Worm (Caenorhabditis elegans) whole organism, L2 larva: ENCODE measurements around the gene lmp-2.
A peak's percentile ranks its signal among the peaks of the same experiment; 100 is the strongest.

ENCODE experiments used
- C34F6.9 ChIP-seq: fragments of 150-350 bp; optimal IDR thresholded peaks from 2 replicates; lab custom pipeline; 2014; ENCODE audit warnings: missing biosample characterization, missing genetic modification characterization
- F13H6.1 ChIP-seq: sonication (generic microtip); optimal IDR thresholded peaks from 2 replicates; lab custom pipeline; 2016; ENCODE audit warnings: missing genetic modification characterization, missing compliant biosample characterization
- R02D3.7 ChIP-seq: fragments of 150-350 bp; optimal IDR thresholded peaks from 2 replicates; lab custom pipeline; 2014; ENCODE audit warnings: missing biosample characterization, missing genetic modification characterization
- Y55F3AM.14 ChIP-seq: fragments of 200-800 bp; sonication (Bioruptor generic); optimal IDR thresholded peaks from 2 replicates; lab custom pipeline; 2018; ENCODE audit warnings: mild to moderate bottlenecking, missing genetic modification characterization, missing compliant biosample characterization
- ZK546.5 ChIP-seq: sonication (generic microtip); optimal IDR thresholded peaks from 2 replicates; lab custom pipeline; 2017; ENCODE audit warnings: missing biosample characterization, missing genetic modification characterization
- alr-1 ChIP-seq: fragments of 150-350 bp; optimal IDR thresholded peaks from 2 replicates; lab custom pipeline; 2014; ENCODE audit warnings: missing biosample characterization, missing genetic modification characterization
- aly-2 ChIP-seq: fragments of 150-350 bp; optimal IDR thresholded peaks from 2 replicates; lab custom pipeline; 2014; ENCODE audit warnings: missing biosample characterization, missing genetic modification characterization
- blmp-1 ChIP-seq: sonication (generic microtip); optimal IDR thresholded peaks from 2 replicates; lab custom pipeline; 2017; ENCODE audit warnings: missing genetic modification characterization, mild to moderate bottlenecking, missing compliant biosample characterization, antibody characterized with exemption, moderate library complexity; ENCODE audit not compliant: insufficient read depth
- ceh-16 ChIP-seq: fragments of 150-350 bp; optimal IDR thresholded peaks from 2 replicates; lab custom pipeline; 2014; ENCODE audit warnings: missing biosample characterization, missing genetic modification characterization
- ceh-82 ChIP-seq: fragments of 150-350 bp; optimal IDR thresholded peaks from 2 replicates; lab custom pipeline; 2014; ENCODE audit warnings: missing biosample characterization, missing genetic modification characterization
- crh-2 ChIP-seq: sonication (generic microtip); optimal IDR thresholded peaks from 2 replicates; lab custom pipeline; 2017; ENCODE audit warnings: missing biosample characterization, missing genetic modification characterization
- dmd-4 ChIP-seq: sonication (generic microtip); optimal IDR thresholded peaks from 2 replicates; lab custom pipeline; 2017; ENCODE audit warnings: missing biosample characterization, missing genetic modification characterization
- egl-27 ChIP-seq: sonication (generic microtip); optimal IDR thresholded peaks from 3 replicates; lab custom pipeline; 2017; ENCODE audit warnings: missing biosample characterization, missing genetic modification reagents, missing genetic modification characterization
- elt-1 ChIP-seq: fragments of 150-350 bp; optimal IDR thresholded peaks from 2 replicates; lab custom pipeline; 2014; ENCODE audit warnings: missing biosample characterization, missing genetic modification characterization
- elt-3 ChIP-seq: sonication (generic microtip); optimal IDR thresholded peaks from 2 replicates; lab custom pipeline; 2017; ENCODE audit warnings: missing biosample characterization, missing genetic modification characterization
- fos-1 ChIP-seq: fragments of 150-350 bp; optimal IDR thresholded peaks from 2 replicates; lab custom pipeline; 2014; ENCODE audit warnings: missing biosample characterization, missing genetic modification characterization
- lin-11 ChIP-seq: fragments of 150-350 bp; sonication (generic microtip); optimal IDR thresholded peaks from 2 replicates; lab custom pipeline; 2014; ENCODE audit warnings: missing biosample characterization, missing genetic modification characterization, inconsistent platforms, mixed read lengths
- lin-13 ChIP-seq: fragments of 150-350 bp; optimal IDR thresholded peaks from 2 replicates; lab custom pipeline; 2014; ENCODE audit warnings: missing biosample characterization, missing genetic modification reagents, missing genetic modification characterization
- lin-39 ChIP-seq: fragments of 150-350 bp; optimal IDR thresholded peaks from 2 replicates; lab custom pipeline; 2014; ENCODE audit warnings: missing biosample characterization, missing genetic modification reagents, missing genetic modification characterization
- lsy-2 ChIP-seq, 2 experiments: fragments of 150-350 bp in 1 of 2; sonication (generic microtip) in 1 of 2; optimal IDR thresholded peaks; 2 replicates each; lab custom pipeline; 2014 to 2017; ENCODE audit warnings: missing biosample characterization in 2 of 2, missing genetic modification characterization in 2 of 2
- mab-5 ChIP-seq: fragments of 150-350 bp; optimal IDR thresholded peaks from 2 replicates; lab custom pipeline; 2014; ENCODE audit warnings: missing biosample characterization, missing genetic modification characterization
- mbf-1 ChIP-seq: sonication (generic microtip); optimal IDR thresholded peaks from 2 replicates; lab custom pipeline; 2017; ENCODE audit warnings: missing biosample characterization, missing genetic modification characterization
- mdl-1 ChIP-seq, 2 experiments: fragments of 150-350 bp in 1 of 2; sonication (generic microtip) in 1 of 2; optimal IDR thresholded peaks; 2 replicates each; lab custom pipeline; 2017; ENCODE audit warnings: missing biosample characterization in 2 of 2, missing genetic modification characterization in 2 of 2
- nhr-10 ChIP-seq: sonication (generic microtip); optimal IDR thresholded peaks from 2 replicates; lab custom pipeline; 2017; ENCODE audit warnings: missing biosample characterization, missing genetic modification characterization
- nhr-11 ChIP-seq: fragments of 150-350 bp; optimal IDR thresholded peaks from 2 replicates; lab custom pipeline; 2014; ENCODE audit warnings: missing biosample characterization, missing genetic modification characterization
- nhr-12 ChIP-seq: fragments of 150-350 bp; optimal IDR thresholded peaks from 2 replicates; lab custom pipeline; 2014; ENCODE audit warnings: missing biosample characterization, missing genetic modification characterization
- nhr-129 ChIP-seq: fragments of 150-350 bp; optimal IDR thresholded peaks from 2 replicates; lab custom pipeline; 2014; ENCODE audit warnings: missing biosample characterization, missing genetic modification characterization
- nhr-23 ChIP-seq: fragments of 150-350 bp; optimal IDR thresholded peaks from 2 replicates; lab custom pipeline; 2014; ENCODE audit warnings: missing biosample characterization, missing genetic modification reagents, missing genetic modification characterization
- nhr-237 ChIP-seq: fragments of 150-350 bp; optimal IDR thresholded peaks from 2 replicates; lab custom pipeline; 2014; ENCODE audit warnings: missing biosample characterization, missing genetic modification characterization
- nhr-25 ChIP-seq: fragments of 150-350 bp; sonication (generic microtip); optimal IDR thresholded peaks from 3 replicates; lab custom pipeline; 2014; ENCODE audit warnings: missing biosample characterization, missing genetic modification characterization
- nhr-6 ChIP-seq: fragments of 150-350 bp; optimal IDR thresholded peaks from 2 replicates; lab custom pipeline; 2014; ENCODE audit warnings: missing biosample characterization, missing genetic modification characterization
- peb-1 ChIP-seq: fragments of 150-350 bp; optimal IDR thresholded peaks from 2 replicates; lab custom pipeline; 2014; ENCODE audit warnings: missing biosample characterization, missing genetic modification characterization
- sem-4 ChIP-seq: fragments of 150-350 bp; optimal IDR thresholded peaks from 2 replicates; lab custom pipeline; 2014; ENCODE audit warnings: missing biosample characterization, missing genetic modification reagents, missing genetic modification characterization
- skn-1 ChIP-seq: sonication (generic microtip); optimal IDR thresholded peaks from 2 replicates; lab custom pipeline; 2017; ENCODE audit warnings: missing biosample characterization, missing genetic modification characterization
- sma-9 ChIP-seq, 2 experiments: fragments of 150-350 bp in 1 of 2; sonication (generic microtip) in 1 of 2; optimal IDR thresholded peaks; 2 replicates each; lab custom pipeline; 2014 to 2016; ENCODE audit warnings: missing genetic modification characterization in 2 of 2, mild to moderate bottlenecking in 1 of 2, missing biosample characterization in 1 of 2, missing compliant biosample characterization in 1 of 2, missing genetic modification reagents in 1 of 2, moderate library complexity in 1 of 2
- snpc-4 ChIP-seq: fragments of 150-350 bp; optimal IDR thresholded peaks from 2 replicates; lab custom pipeline; 2014; ENCODE audit warnings: missing biosample characterization, missing genetic modification characterization
- unc-39 ChIP-seq: fragments of 150-350 bp; optimal IDR thresholded peaks from 2 replicates; lab custom pipeline; 2014; ENCODE audit warnings: missing biosample characterization, missing genetic modification characterization
- unc-55 ChIP-seq: fragments of 150-350 bp; sonication (generic microtip); optimal IDR thresholded peaks from 3 replicates; lab custom pipeline; 2014; ENCODE audit warnings: missing biosample characterization, missing genetic modification reagents, missing genetic modification characterization
- unc-62 ChIP-seq: fragments of 150-350 bp; optimal IDR thresholded peaks from 2 replicates; lab custom pipeline; 2014; ENCODE audit warnings: missing biosample characterization, missing genetic modification reagents, missing genetic modification characterization
- zag-1 ChIP-seq: fragments of 150-350 bp; optimal IDR thresholded peaks from 2 replicates; lab custom pipeline; 2014; ENCODE audit warnings: missing biosample characterization, missing genetic modification characterization
- ztf-11 ChIP-seq: sonication (generic microtip); optimal IDR thresholded peaks from 2 replicates; lab custom pipeline; 2017; ENCODE audit warnings: missing biosample characterization, missing genetic modification characterization
- ztf-4 ChIP-seq: fragments of 150-350 bp; optimal IDR thresholded peaks from 2 replicates; lab custom pipeline; 2014; ENCODE audit warnings: missing biosample characterization, missing genetic modification characterization

The lmp-2 gene

DNA sequence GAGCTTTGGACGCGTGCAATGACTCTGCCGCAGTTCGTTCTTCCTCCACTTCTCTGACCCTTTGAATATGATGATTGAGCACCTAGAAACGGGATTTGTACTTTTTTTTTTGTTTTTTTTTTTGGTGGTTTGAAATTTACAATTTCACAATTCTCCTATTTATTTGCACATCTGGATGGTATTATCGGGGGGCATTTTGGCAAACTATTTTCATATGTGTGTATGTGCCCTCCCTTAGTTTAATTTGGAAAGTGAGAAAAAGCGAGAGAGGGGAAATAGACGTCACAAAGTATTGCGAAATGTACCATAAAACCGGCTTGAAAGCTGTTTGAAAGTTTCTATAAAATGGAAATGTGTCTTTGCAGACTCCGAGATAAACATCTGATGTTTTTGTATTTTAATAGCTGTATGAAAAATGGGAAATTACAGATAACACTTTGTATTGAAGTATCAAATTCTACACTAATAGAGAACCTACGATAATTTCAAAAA is 39.0 kb upstream of the lmp-2 start:
- no peak for TF ChIP-seq nhr-129
- TF ChIP-seq nhr-25 (tag; lab: Kevin White, UChicago) = peak; percentile 57
- TF ChIP-seq sma-9 (GFP tag; optimal IDR thresholded peaks at IDR 0.05; lab: Kevin White, UChicago) = peak; percentile 6
- TF ChIP-seq sma-9 (tag; optimal IDR thresholded peaks at IDR 0.05; lab: Kevin White, UChicago) = no peak
- peak; percentile 9 for TF ChIP-seq unc-55
- TF ChIP-seq sem-4 (tag; lab: Kevin White, UChicago) = peak; percentile 13
- no peak for TF ChIP-seq skn-1
- TF ChIP-seq snpc-4 (tag; lab: Kevin White, UChicago) = no peak
- TF ChIP-seq nhr-237 (tag; lab: Kevin White, UChicago) = no peak
- TF ChIP-seq, all 48 proteins: peak for 4

ce11 chrX:1088048-1088447 is 37.4 kb upstream of the lmp-2 start, which contains the start of gene rei-2:
Gene rei-2, minus strand, starts transcription at chrX:1088148.
- no peak for TF ChIP-seq snpc-4 (tag; lab: Kevin White, UChicago)
- no peak for TF ChIP-seq egl-27 (tag; lab: Kevin White, UChicago)
- TF ChIP-seq R02D3.7 (tag; lab: Kevin White, UChicago) = no peak
- no peak for TF ChIP-seq ceh-16 (tag; lab: Kevin White, UChicago)
- TF ChIP-seq unc-55 = no peak
- no peak for TF ChIP-seq elt-3 (tag; lab: Kevin White, UChicago)
- TF ChIP-seq fos-1 (tag; lab: Kevin White, UChicago) = no peak
- TF ChIP-seq mab-5 (tag; lab: Kevin White, UChicago) = no peak
- no peak for TF ChIP-seq mdl-1 (tag; optimal IDR thresholded peaks at IDR 0.05; lab: Kevin White, UChicago)
- TF ChIP-seq unc-62 = no peak
- no peak for TF ChIP-seq lin-11 (tag; lab: Kevin White, UChicago)

- TF ChIP-seq lin-11 (tag; lab: Kevin White, UChicago) = no peak
Measured at ce11 chrX:1089133-1089532, 36.3 kb upstream of the lmp-2 start.

DNA sequence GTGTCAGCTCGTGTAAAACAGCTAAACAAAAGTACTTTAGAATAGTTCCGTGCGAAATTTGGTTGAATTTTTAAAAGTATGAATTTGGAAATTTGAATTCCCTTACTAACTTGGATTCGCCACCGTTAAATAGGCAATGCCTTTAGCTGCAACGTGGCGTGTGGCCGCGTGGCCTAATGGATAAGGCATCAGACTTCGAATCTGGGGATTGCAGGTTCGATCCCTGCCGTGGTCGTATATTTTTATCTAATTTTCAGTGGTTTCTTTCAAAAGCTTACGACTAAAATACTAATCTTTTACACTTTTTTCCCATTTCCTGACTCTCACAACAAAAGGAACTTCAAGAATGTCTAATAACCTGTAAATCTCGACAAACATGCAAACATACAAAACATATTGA is 35.7 kb upstream of the lmp-2 start:
- no peak for TF ChIP-seq blmp-1
- no peak for TF ChIP-seq nhr-6 (tag; lab: Kevin White, UChicago)
- no peak for TF ChIP-seq nhr-10 (tag; lab: Kevin White, UChicago)
- TF ChIP-seq unc-55 = no peak
- TF ChIP-seq lin-13 = no peak

- TF ChIP-seq fos-1 (tag; lab: Kevin White, UChicago) (peak; percentile 92), mdl-1 (tag; optimal IDR thresholded peaks at IDR 0.05; lab: Kevin White, UChicago) (peak; percentile 95 to 98), skn-1 (no peak), nhr-12 (tag; lab: Kevin White, UChicago) (no peak), sem-4 (tag; lab: Kevin White, UChicago) (peak; percentile 97), sma-9 (GFP tag; optimal IDR thresholded peaks at IDR 0.05; lab: Kevin White, UChicago) (peak; percentile 97), sma-9 (tag; optimal IDR thresholded peaks at IDR 0.05; lab: Kevin White, UChicago) (no peak), zag-1 (tag; lab: Kevin White, UChicago) (peak; percentile 94), F13H6.1 (peak; percentile 98), ztf-11 (tag; lab: Kevin White, UChicago) (peak; percentile 8), nhr-25 (tag; lab: Kevin White, UChicago) (peak; percentile 93), nhr-23 (no peak), mab-5 (tag; lab: Kevin White, UChicago) (peak; percentile 64), C34F6.9 (tag; lab: Kevin White, UChicago) (peak; percentile 97), lsy-2 (tag; optimal IDR thresholded peaks at IDR 0.05; lab: Kevin White, UChicago) (peak; percentile 64 to 91), ZK546.5 (tag; lab: Kevin White, UChicago) (no peak), aly-2 (tag; lab: Kevin White, UChicago) (no peak), nhr-10 (tag; lab: Kevin White, UChicago) (peak; percentile 62), Y55F3AM.14 (GFP tag; lab: Kevin White, UChicago) (peak; percentile 87), nhr-129 (peak; percentile 98), R02D3.7 (tag; lab: Kevin White, UChicago) (no peak), elt-1 (no peak), nhr-11 (tag; lab: Kevin White, UChicago) (no peak), crh-2 (peak; percentile 94), mbf-1 (tag; lab: Kevin White, UChicago) (peak; percentile 3), ceh-16 (tag; lab: Kevin White, UChicago) (no peak), unc-62 (peak; percentile 88), ceh-82 (tag; lab: Kevin White, UChicago) (no peak), lin-39 (tag; lab: Kevin White, UChicago) (peak; percentile 43), unc-55 (peak; percentile 92), ztf-4 (tag; lab: Kevin White, UChicago) (peak; percentile 84), dmd-4 (tag; lab: Kevin White, UChicago) (no peak), unc-39 (tag; lab: Kevin White, UChicago) (peak; percentile 19), alr-1 (tag; lab: Kevin White, UChicago) (no peak), blmp-1 (peak; percentile 93), snpc-4 (tag; lab: Kevin White, UChicago) (peak; percentile 82), peb-1 (tag; lab: Kevin White, UChicago) (no peak), lin-11 (tag; lab: Kevin White, UChicago) (peak; percentile 28)
Measured at ce11 chrX:1093154-1093553, 32.3 kb upstream of the lmp-2 start.
